Worm (Caenorhabditis elegans) whole organism, L2 larva: Measurements from ENCODE around the gene lgc-49.
"Not testable (repeated sequence)": the region's sequence is repeated elsewhere in the genome, so short reads cannot be mapped to it uniquely, and the experiment has no call there.

Experiments
- C34F6.9 ChIP-seq: fragments of 150-350 bp; optimal IDR thresholded peaks from 2 replicates; lab custom pipeline; 2014; ENCODE audit warnings: missing biosample characterization, missing genetic modification characterization
- F13H6.1 ChIP-seq: sonication (generic microtip); optimal IDR thresholded peaks from 2 replicates; lab custom pipeline; 2016; ENCODE audit warnings: missing genetic modification characterization, missing compliant biosample characterization
- Y55F3AM.14 ChIP-seq: fragments of 200-800 bp; sonication (Bioruptor generic); optimal IDR thresholded peaks from 2 replicates; lab custom pipeline; 2018; ENCODE audit warnings: mild to moderate bottlenecking, missing genetic modification characterization, missing compliant biosample characterization
- alr-1 ChIP-seq: fragments of 150-350 bp; optimal IDR thresholded peaks from 2 replicates; lab custom pipeline; 2014; ENCODE audit warnings: missing biosample characterization, missing genetic modification characterization
- aly-2 ChIP-seq: fragments of 150-350 bp; optimal IDR thresholded peaks from 2 replicates; lab custom pipeline; 2014; ENCODE audit warnings: missing biosample characterization, missing genetic modification characterization
- ceh-16 ChIP-seq: fragments of 150-350 bp; optimal IDR thresholded peaks from 2 replicates; lab custom pipeline; 2014; ENCODE audit warnings: missing biosample characterization, missing genetic modification characterization
- crh-2 ChIP-seq: sonication (generic microtip); optimal IDR thresholded peaks from 2 replicates; lab custom pipeline; 2017; ENCODE audit warnings: missing biosample characterization, missing genetic modification characterization
- dmd-4 ChIP-seq: sonication (generic microtip); optimal IDR thresholded peaks from 2 replicates; lab custom pipeline; 2017; ENCODE audit warnings: missing biosample characterization, missing genetic modification characterization
- egl-27 ChIP-seq: sonication (generic microtip); optimal IDR thresholded peaks from 3 replicates; lab custom pipeline; 2017; ENCODE audit warnings: missing biosample characterization, missing genetic modification reagents, missing genetic modification characterization
- elt-3 ChIP-seq: sonication (generic microtip); optimal IDR thresholded peaks from 2 replicates; lab custom pipeline; 2017; ENCODE audit warnings: missing biosample characterization, missing genetic modification characterization
- fos-1 ChIP-seq: fragments of 150-350 bp; optimal IDR thresholded peaks from 2 replicates; lab custom pipeline; 2014; ENCODE audit warnings: missing biosample characterization, missing genetic modification characterization
- gmeb-1 ChIP-seq: fragments of 150-350 bp; optimal IDR thresholded peaks from 2 replicates; lab custom pipeline; 2014; ENCODE audit warnings: missing biosample characterization, missing genetic modification characterization
- lin-13 ChIP-seq: fragments of 150-350 bp; optimal IDR thresholded peaks from 2 replicates; lab custom pipeline; 2014; ENCODE audit warnings: missing biosample characterization, missing genetic modification reagents, missing genetic modification characterization
- lsy-2 ChIP-seq, 2 experiments: fragments of 150-350 bp in 1 of 2; sonication (generic microtip) in 1 of 2; optimal IDR thresholded peaks; 2 replicates each; lab custom pipeline; 2014 to 2017; ENCODE audit warnings: missing biosample characterization in 2 of 2, missing genetic modification characterization in 2 of 2
- mab-5 ChIP-seq: fragments of 150-350 bp; optimal IDR thresholded peaks from 2 replicates; lab custom pipeline; 2014; ENCODE audit warnings: missing biosample characterization, missing genetic modification characterization
- mbf-1 ChIP-seq: sonication (generic microtip); optimal IDR thresholded peaks from 2 replicates; lab custom pipeline; 2017; ENCODE audit warnings: missing biosample characterization, missing genetic modification characterization
- mdl-1 ChIP-seq, 2 experiments: fragments of 150-350 bp in 1 of 2; sonication (generic microtip) in 1 of 2; optimal IDR thresholded peaks; 2 replicates each; lab custom pipeline; 2017; ENCODE audit warnings: missing biosample characterization in 2 of 2, missing genetic modification characterization in 2 of 2
- nhr-11 ChIP-seq: fragments of 150-350 bp; optimal IDR thresholded peaks from 2 replicates; lab custom pipeline; 2014; ENCODE audit warnings: missing biosample characterization, missing genetic modification characterization
- nhr-12 ChIP-seq: fragments of 150-350 bp; optimal IDR thresholded peaks from 2 replicates; lab custom pipeline; 2014; ENCODE audit warnings: missing biosample characterization, missing genetic modification characterization
- nhr-129 ChIP-seq: fragments of 150-350 bp; optimal IDR thresholded peaks from 2 replicates; lab custom pipeline; 2014; ENCODE audit warnings: missing biosample characterization, missing genetic modification characterization
- nhr-21 ChIP-seq: fragments of 150-350 bp; optimal IDR thresholded peaks from 2 replicates; lab custom pipeline; 2014; ENCODE audit warnings: missing biosample characterization, missing genetic modification characterization
- nhr-23 ChIP-seq: fragments of 150-350 bp; optimal IDR thresholded peaks from 2 replicates; lab custom pipeline; 2014; ENCODE audit warnings: missing biosample characterization, missing genetic modification reagents, missing genetic modification characterization
- nhr-237 ChIP-seq: fragments of 150-350 bp; optimal IDR thresholded peaks from 2 replicates; lab custom pipeline; 2014; ENCODE audit warnings: missing biosample characterization, missing genetic modification characterization
- nhr-25 ChIP-seq: fragments of 150-350 bp; sonication (generic microtip); optimal IDR thresholded peaks from 3 replicates; lab custom pipeline; 2014; ENCODE audit warnings: missing biosample characterization, missing genetic modification characterization
- nhr-77 ChIP-seq: fragments of 150-350 bp; optimal IDR thresholded peaks from 2 replicates; lab custom pipeline; 2014; ENCODE audit warnings: missing biosample characterization, missing genetic modification characterization
- peb-1 ChIP-seq: fragments of 150-350 bp; optimal IDR thresholded peaks from 2 replicates; lab custom pipeline; 2014; ENCODE audit warnings: missing biosample characterization, missing genetic modification characterization
- sem-4 ChIP-seq: fragments of 150-350 bp; optimal IDR thresholded peaks from 2 replicates; lab custom pipeline; 2014; ENCODE audit warnings: missing biosample characterization, missing genetic modification reagents, missing genetic modification characterization
- skn-1 ChIP-seq: sonication (generic microtip); optimal IDR thresholded peaks from 2 replicates; lab custom pipeline; 2017; ENCODE audit warnings: missing biosample characterization, missing genetic modification characterization
- sma-3 ChIP-seq: sonication (generic microtip); optimal IDR thresholded peaks from 2 replicates; lab custom pipeline; 2016; ENCODE audit warnings: missing genetic modification reagents, missing genetic modification characterization, missing compliant biosample characterization
- sma-9 ChIP-seq, 2 experiments: fragments of 150-350 bp in 1 of 2; sonication (generic microtip) in 1 of 2; optimal IDR thresholded peaks; 2 replicates each; lab custom pipeline; 2014 to 2016; ENCODE audit warnings: missing genetic modification characterization in 2 of 2, mild to moderate bottlenecking in 1 of 2, missing biosample characterization in 1 of 2, missing compliant biosample characterization in 1 of 2, missing genetic modification reagents in 1 of 2, moderate library complexity in 1 of 2
- snpc-4 ChIP-seq: fragments of 150-350 bp; optimal IDR thresholded peaks from 2 replicates; lab custom pipeline; 2014; ENCODE audit warnings: missing biosample characterization, missing genetic modification characterization
- unc-55 ChIP-seq: fragments of 150-350 bp; sonication (generic microtip); optimal IDR thresholded peaks from 3 replicates; lab custom pipeline; 2014; ENCODE audit warnings: missing biosample characterization, missing genetic modification reagents, missing genetic modification characterization
- unc-62 ChIP-seq: fragments of 150-350 bp; optimal IDR thresholded peaks from 2 replicates; lab custom pipeline; 2014; ENCODE audit warnings: missing biosample characterization, missing genetic modification reagents, missing genetic modification characterization
- ztf-11 ChIP-seq: sonication (generic microtip); optimal IDR thresholded peaks from 2 replicates; lab custom pipeline; 2017; ENCODE audit warnings: missing biosample characterization, missing genetic modification characterization
- ztf-4 ChIP-seq: fragments of 150-350 bp; optimal IDR thresholded peaks from 2 replicates; lab custom pipeline; 2014; ENCODE audit warnings: missing biosample characterization, missing genetic modification characterization

lgc-49 gene

DNA sequence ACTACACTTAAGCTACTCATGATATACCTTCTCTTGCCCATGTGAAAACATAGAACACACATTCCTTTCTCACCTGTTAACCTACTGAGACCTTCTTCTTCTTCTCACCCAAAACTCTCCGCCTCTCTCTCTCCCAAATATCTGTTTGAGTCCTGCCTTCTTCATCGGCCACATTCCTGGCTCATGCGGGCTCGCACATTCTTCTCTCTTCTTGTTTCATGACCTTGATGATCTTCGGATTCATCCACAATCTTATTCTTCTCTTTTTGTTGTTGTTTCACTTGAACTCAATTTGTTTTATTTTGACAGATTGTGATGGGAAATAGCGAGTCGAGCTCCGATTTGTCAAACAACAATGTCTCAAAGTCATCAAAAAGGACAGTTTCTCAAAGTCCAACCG is 19.2 kb upstream of the lgc-49 start, which contains the start of gene T19C4.5:
T19C4.5 (plus strand) TSS at position 308 of the 400 bp plus-strand sequence.
- TF ChIP-seq nhr-129 (tag; lab: Kevin White, UChicago) (peak; percentile 16), nhr-21 (no peak), C34F6.9 (tag; lab: Kevin White, UChicago) (peak; percentile 16), F13H6.1 (tag; lab: Kevin White, UChicago) (peak; percentile 6), lsy-2 (tag; optimal IDR thresholded peaks at IDR 0.05; lab: Kevin White, UChicago) (no peak)
- TF ChIP-seq, all 48 proteins: peak for 3

DNA sequence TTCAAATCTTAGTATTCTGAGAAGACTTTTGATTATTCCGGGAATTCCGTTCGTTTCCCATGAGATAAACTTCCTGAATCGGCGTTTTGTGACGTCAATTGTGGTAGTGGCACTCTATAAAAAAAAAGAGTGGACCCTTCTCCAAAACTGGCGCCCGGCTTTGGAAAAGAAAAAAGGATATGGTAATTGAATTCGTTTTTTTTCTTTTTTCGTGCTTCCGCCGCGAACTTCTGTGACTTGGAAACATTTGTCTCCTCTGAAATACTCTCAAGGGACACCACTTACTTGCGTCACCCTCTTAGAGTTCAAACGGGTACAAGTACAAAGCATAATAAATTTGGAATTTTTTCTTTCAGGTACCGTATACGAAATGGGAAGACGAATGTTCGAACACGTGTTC is 18.4 kb upstream of the lgc-49 start:
- TF ChIP-seq nhr-25 (tag; lab: Kevin White, UChicago) (no peak), nhr-21 (no peak), sma-9 (GFP tag; optimal IDR thresholded peaks at IDR 0.05; lab: Kevin White, UChicago) (peak; percentile 36), sma-9 (tag; optimal IDR thresholded peaks at IDR 0.05; lab: Kevin White, UChicago) (no peak), unc-55 (GFP tag; lab: Kevin White, UChicago) (no peak), elt-3 (tag; lab: Kevin White, UChicago) (no peak), egl-27 (tag; lab: Kevin White, UChicago) (no peak), mbf-1 (tag; lab: Kevin White, UChicago) (no peak), sma-3 (GFP tag; lab: Kevin White, UChicago) (no peak), mdl-1 (tag; optimal IDR thresholded peaks at IDR 0.05; lab: Kevin White, UChicago) (no peak), ztf-4 (no peak), nhr-237 (no peak), F13H6.1 (tag; lab: Kevin White, UChicago) (peak; percentile 2), nhr-12 (no peak), nhr-11 (tag; lab: Kevin White, UChicago) (no peak)
- TF ChIP-seq, all 48 proteins: peak for 2

DNA sequence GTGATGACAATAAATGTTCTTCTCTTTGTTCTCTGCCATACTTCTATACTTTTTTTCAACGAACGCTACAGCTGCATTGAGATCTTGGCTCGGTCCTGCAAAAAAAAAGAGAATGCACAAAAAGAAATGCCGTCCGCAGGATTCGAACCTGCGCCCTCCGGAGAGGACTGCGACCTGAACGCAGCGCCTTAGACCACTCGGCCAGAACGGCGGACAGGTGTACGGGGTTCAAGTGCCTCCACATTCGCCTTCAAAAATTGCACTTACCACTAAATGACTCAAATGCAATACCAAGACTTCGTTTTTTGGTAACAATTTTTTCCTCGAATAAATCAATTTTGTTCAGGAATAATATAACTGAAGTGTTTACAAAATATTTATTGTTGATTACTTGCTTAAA is 16.4 kb upstream of the lgc-49 start:
- TF ChIP-seq ztf-11 (tag; lab: Kevin White, UChicago) (no peak), ceh-16 (tag; lab: Kevin White, UChicago) (no peak), alr-1 (tag; lab: Kevin White, UChicago) (no peak), sem-4 (tag; lab: Kevin White, UChicago) (no peak), unc-62 (GFP tag; lab: Kevin White, UChicago) (no peak), Y55F3AM.14 (GFP tag; lab: Kevin White, UChicago) (peak; percentile 47), sma-9 (GFP tag; optimal IDR thresholded peaks at IDR 0.05; lab: Kevin White, UChicago) (peak; percentile 52), sma-9 (tag; optimal IDR thresholded peaks at IDR 0.05; lab: Kevin White, UChicago) (no peak), aly-2 (tag; lab: Kevin White, UChicago) (no peak), nhr-21 (no peak), peb-1 (tag; lab: Kevin White, UChicago) (no peak), mdl-1 (tag; optimal IDR thresholded peaks at IDR 0.05; lab: Kevin White, UChicago) (no peak), nhr-77 (no peak), lsy-2 (tag; optimal IDR thresholded peaks at IDR 0.05; lab: Kevin White, UChicago) (peak in 1 of 2 experiments; percentile 25), C34F6.9 (tag; lab: Kevin White, UChicago) (no peak), lin-13 (GFP tag; lab: Kevin White, UChicago) (no peak), crh-2 (tag; lab: Kevin White, UChicago) (peak; percentile 8), snpc-4 (tag; lab: Kevin White, UChicago) (peak; percentile 95), skn-1 (tag; lab: Kevin White, UChicago) (no peak), nhr-23 (no peak), mbf-1 (tag; lab: Kevin White, UChicago) (no peak), dmd-4 (no peak), nhr-129 (tag; lab: Kevin White, UChicago) (peak; percentile 26), nhr-237 (no peak), gmeb-1 (tag; lab: Kevin White, UChicago) (no peak), mab-5 (no peak), nhr-25 (tag; lab: Kevin White, UChicago) (no peak)
- TF ChIP-seq, all 48 proteins: peak for 6

DNA sequence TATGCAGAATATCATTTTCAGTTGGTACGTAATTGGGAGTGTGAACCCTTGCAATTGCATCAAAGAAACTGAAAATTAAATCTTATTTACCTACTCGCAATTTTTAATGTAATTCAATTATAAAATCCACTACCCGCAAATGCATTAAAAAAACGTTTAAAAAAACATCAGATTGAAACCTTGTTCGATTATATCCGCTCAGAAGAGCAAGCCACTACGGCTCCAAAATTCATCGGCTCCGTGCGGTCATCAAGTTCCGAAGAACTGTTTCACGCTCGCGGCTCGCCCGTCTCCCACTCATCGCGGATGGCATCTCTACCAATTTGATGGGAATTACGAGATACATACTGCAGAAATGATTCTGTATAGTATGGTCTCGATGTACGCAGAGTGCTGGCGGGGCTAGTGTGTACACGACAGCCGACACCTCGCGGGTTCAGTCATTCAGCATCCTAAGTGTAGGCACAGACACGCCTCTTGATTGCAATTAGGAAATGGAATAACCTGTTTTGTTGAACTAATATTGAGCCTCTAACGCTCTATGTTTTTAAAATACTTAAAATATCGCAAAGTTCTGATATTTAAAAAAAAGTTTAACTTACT is 15.6 kb upstream of the lgc-49 start:
- peak; percentile 82 for TF ChIP-seq sma-9 (GFP tag; optimal IDR thresholded peaks at IDR 0.05; lab: Kevin White, UChicago)
- not testable (repeated sequence) for TF ChIP-seq sma-9 (tag; optimal IDR thresholded peaks at IDR 0.05; lab: Kevin White, UChicago)
- peak; percentile 18 for TF ChIP-seq crh-2 (tag; lab: Kevin White, UChicago)
- peak; percentile 94 for TF ChIP-seq snpc-4 (tag; lab: Kevin White, UChicago)
- peak; percentile 56 for TF ChIP-seq sma-3 (GFP tag; lab: Kevin White, UChicago)
- peak; percentile 5 for TF ChIP-seq fos-1 (tag; lab: Kevin White, UChicago)
